Fruit fly (Drosophila melanogaster) whole organism: ENCODE data around the gene VhaM9.7-d.

Experiments
- CG8478 ChIP-seq: fragments of >200 bp; optimal IDR thresholded peaks from 2 replicates; lab custom pipeline; 2018; ENCODE audit warnings: inconsistent platforms
- Dll ChIP-seq: fragments of >200 bp; optimal IDR thresholded peaks from 2 replicates; lab custom pipeline; 2017
- EcR ChIP-seq, 2 experiments: fragments of >200 bp; optimal IDR thresholded peaks; 2 replicates each; lab custom pipeline; 2017; ENCODE audit warnings: missing biosample characterization in 2 of 2, missing genetic modification characterization in 2 of 2, missing genetic modification reagents in 2 of 2
- pan ChIP-seq: fragments of >200 bp; optimal IDR thresholded peaks from 2 replicates; lab custom pipeline; 2017
- psq ChIP-seq: fragments of >200 bp; optimal IDR thresholded peaks from 2 replicates; lab custom pipeline; 2017
- usp ChIP-seq: fragments of >200 bp; optimal IDR thresholded peaks from 2 replicates; lab custom pipeline; 2017; ENCODE audit warnings: missing biosample characterization, missing genetic modification characterization, mixed read lengths

DNA sequence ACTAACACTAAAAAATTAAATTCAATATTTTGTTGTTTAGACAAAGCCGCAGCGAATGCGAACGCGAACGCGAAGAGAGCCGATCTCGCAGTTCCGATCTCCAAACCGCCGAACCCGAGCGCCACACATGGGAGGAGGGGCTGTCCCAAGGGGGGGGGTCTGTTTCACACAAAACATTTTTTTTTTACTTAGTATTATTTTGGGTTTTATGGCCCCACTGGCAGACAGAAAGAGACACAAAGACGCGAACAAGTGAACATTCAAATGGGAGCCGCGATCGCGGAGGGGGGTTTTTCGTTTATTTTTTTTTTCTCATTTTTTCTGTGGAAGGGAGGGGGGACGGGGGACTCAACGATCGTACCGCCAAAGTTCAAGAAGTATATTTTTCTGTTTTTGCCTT is 30.7 kb upstream of the VhaM9.7-d start:
- TF ChIP-seq psq (lab: Kevin White, UChicago) (no peak), usp (no peak), CG8478 (lab: Kevin White, UChicago) (no peak), Dll (no peak), EcR (GFP tag; optimal IDR thresholded peaks at IDR 0.05; lab: Kevin White, UChicago) (no peak), pan (lab: Kevin White, UChicago) (no peak)
